Worm (Caenorhabditis elegans): ENCODE results near the gene F16G10.5.
"Not testable (repeated sequence)": the region's sequence is repeated elsewhere in the genome, so short reads cannot be mapped to it uniquely, and the experiment has no call there.

- not testable (repeated sequence) for TF ChIP-seq lin-35 (GFP tag; optimal IDR thresholded peaks at IDR 0.05); ztf-18 (tag; optimal IDR thresholded peaks at IDR 0.05); nfya-1 (tag; optimal IDR thresholded peaks at IDR 0.05; ENCODE audit: borderline replicate concordance, insufficient read depth); zfh-2 (GFP tag; conservative IDR thresholded peaks at IDR 0.05); atf-7 (tag; optimal IDR thresholded peaks at IDR 0.05); F52B5.7 (tag; optimal IDR thresholded peaks at IDR 0.05); hrde-1 (tag; optimal IDR thresholded peaks at IDR 0.05; ENCODE audit: borderline replicate concordance); sea-2 (GFP tag; IDR thresholded peaks at IDR 0.05); unc-62 (GFP tag; optimal IDR thresholded peaks at IDR 0.05); ceh-27 (GFP tag; optimal IDR thresholded peaks at IDR 0.05); lsy-27 (tag; optimal IDR thresholded peaks at IDR 0.05; ENCODE audit: borderline replicate concordance, insufficient read depth); chd-7 (tag; optimal IDR thresholded peaks at IDR 0.05); ZK185.1 (tag; optimal IDR thresholded peaks at IDR 0.05; ENCODE audit: poor library complexity, severe bottlenecking)
Observed at ce11 chrII:2348005-2348404, 19.1 kb upstream of the F16G10.5 start.
